Worm (Caenorhabditis elegans) whole organism, L3 larva: ENCODE measurements around the gene C55A6.1.

Source experiments
- ceh-28 ChIP-seq: fragments of 150-350 bp; optimal IDR thresholded peaks from 2 replicates; lab custom pipeline; 2014; ENCODE audit warnings: missing biosample characterization, missing genetic modification reagents, missing genetic modification characterization
- jun-1 ChIP-seq: fragments of 150-350 bp; optimal IDR thresholded peaks from 2 replicates; lab custom pipeline; 2014; ENCODE audit warnings: missing biosample characterization, missing genetic modification reagents, missing genetic modification characterization

- TF ChIP-seq jun-1 (tag; lab: Kevin White, UChicago) (no peak), ceh-28 (tag; lab: Kevin White, UChicago) (no peak)
Observed at ce11 chrV:11479406-11479805, 25.4 kb downstream of the C55A6.1 start, which contains the start of gene T11F9.22.
